Worm (Caenorhabditis elegans): ENCODE data around the gene snpn-1.

DNA sequence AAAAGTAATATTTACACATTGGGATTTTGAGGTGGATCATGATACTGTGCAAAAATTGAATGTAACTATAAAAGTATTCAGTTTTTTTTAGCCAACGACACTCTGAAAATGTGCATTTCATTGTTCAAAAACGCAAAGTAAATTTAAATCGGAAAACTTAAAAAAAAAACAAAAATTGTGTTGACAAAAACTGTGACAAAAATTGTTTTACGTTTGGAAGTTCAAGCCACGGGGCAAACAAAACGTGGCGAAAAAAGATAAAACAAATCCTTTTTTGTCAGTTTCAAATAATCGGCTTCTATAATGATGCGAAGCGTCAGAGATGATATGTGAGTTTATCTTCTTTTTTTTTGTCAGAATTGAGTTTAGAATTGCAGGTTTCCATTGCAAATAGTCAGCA lies 20.7 kb upstream of the snpn-1 start, which contains the start of gene AC7.3:
- TF ChIP-seq ZK546.5 (tag; optimal IDR thresholded peaks at IDR 0.05) (no peak), nhr-11 (tag; optimal IDR thresholded peaks at IDR 0.05) (no peak), lsy-2 (tag; optimal IDR thresholded peaks at IDR 0.05) (no peak), unc-55 (GFP tag; optimal IDR thresholded peaks at IDR 0.05) (no peak), F13H6.1 (tag; optimal IDR thresholded peaks at IDR 0.05) (no peak), unc-39 (tag; optimal IDR thresholded peaks at IDR 0.05) (no peak), lin-11 (tag; optimal IDR thresholded peaks at IDR 0.05) (no peak), unc-62 (GFP tag; optimal IDR thresholded peaks at IDR 0.05) (no peak)
